Fruit fly (Drosophila melanogaster) whole organism: ENCODE measurements around the gene CG10570.

Experiments used
- CG8478 ChIP-seq: fragments of >200 bp; optimal IDR thresholded peaks from 2 replicates; lab custom pipeline; 2018; ENCODE audit warnings: inconsistent platforms
- psq ChIP-seq: fragments of >200 bp; optimal IDR thresholded peaks from 2 replicates; lab custom pipeline; 2017

- TF ChIP-seq CG8478 (lab: Kevin White, UChicago) (no peak), psq (lab: Kevin White, UChicago) (no peak)
Measured at dm6 chr2L:18822805-18823204, 11.8 kb upstream of the CG10570 start.
